Worm (Caenorhabditis elegans): ENCODE measurements around the gene sssh-1.

ce11 chrX:14910689-14911088, 34.9 kb downstream of the sssh-1 start:
- TF ChIP-seq chd-7 (tag; optimal IDR thresholded peaks at IDR 0.05) = no peak
- TF ChIP-seq sea-2 (GFP tag; IDR thresholded peaks at IDR 0.05) = no peak
- no peak for TF ChIP-seq xnd-1 (tag; optimal IDR thresholded peaks at IDR 0.05)
- TF ChIP-seq rec-8 (tag; optimal IDR thresholded peaks at IDR 0.05) = no peak
- TF ChIP-seq hlh-12 (tag; optimal IDR thresholded peaks at IDR 0.05) = no peak
- TF ChIP-seq K11D2.4 (GFP tag; IDR thresholded peaks at IDR 0.05) = no peak
